Worm (Caenorhabditis elegans): ENCODE results near the gene flp-13.

The flp-13 gene

ce11 chrIV:7717916-7718315 is 19.7 kb upstream of the flp-13 start, which contains the start of gene F33D4.6:
Gene F33D4.6 (minus strand): TSS chrIV:7718016.
- TF ChIP-seq unc-39 (tag; optimal IDR thresholded peaks at IDR 0.05), result no peak
- TF ChIP-seq sem-2 (GFP tag; optimal IDR thresholded peaks at IDR 0.05), result no peak
- no peak for TF ChIP-seq lin-32 (GFP tag; optimal IDR thresholded peaks at IDR 0.05)
- no peak for TF ChIP-seq pha-4 (tag; optimal IDR thresholded peaks at IDR 0.05)
- TF ChIP-seq blmp-1 (tag; optimal IDR thresholded peaks at IDR 0.05), result no peak
- TF ChIP-seq M03D4.4 (tag; optimal IDR thresholded peaks at IDR 0.05), result no peak
- TF ChIP-seq elt-3 (tag; optimal IDR thresholded peaks at IDR 0.05), result no peak
- TF ChIP-seq unc-120 (tag; optimal IDR thresholded peaks at IDR 0.05; ENCODE audit: poor library complexity, severe bottlenecking), result no peak
- no peak for TF ChIP-seq drap-1 (GFP tag; optimal IDR thresholded peaks at IDR 0.05)
- TF ChIP-seq mab-5 (tag; optimal IDR thresholded peaks at IDR 0.05), result no peak

- TF ChIP-seq drap-1 (GFP tag; optimal IDR thresholded peaks at IDR 0.05) (no peak), zip-8 (tag; optimal IDR thresholded peaks at IDR 0.05) (no peak), elt-3 (tag; optimal IDR thresholded peaks at IDR 0.05) (no peak), sptf-1 (tag; optimal IDR thresholded peaks at IDR 0.05) (no peak), tbx-8 (GFP tag; optimal IDR thresholded peaks at IDR 0.05) (no peak), nhr-28 (tag; optimal IDR thresholded peaks at IDR 0.05) (no peak), ceh-39 (tag; optimal IDR thresholded peaks at IDR 0.05) (no peak), sem-2 (GFP tag; optimal IDR thresholded peaks at IDR 0.05) (no peak), mls-2 (tag; optimal IDR thresholded peaks at IDR 0.05) (no peak), flh-1 (GFP tag; optimal IDR thresholded peaks at IDR 0.05) (no peak), unc-39 (tag; optimal IDR thresholded peaks at IDR 0.05) (no peak), pha-4 (tag; optimal IDR thresholded peaks at IDR 0.05) (no peak), nhr-12 (tag; optimal IDR thresholded peaks at IDR 0.05) (no peak), ceh-83 (GFP tag; optimal IDR thresholded peaks at IDR 0.05) (no peak), snpc-4 (tag; optimal IDR thresholded peaks at IDR 0.05) (no peak), ces-1 (GFP tag; optimal IDR thresholded peaks at IDR 0.05) (no peak), elt-1 (tag; optimal IDR thresholded peaks at IDR 0.05; ENCODE audit: borderline replicate concordance, insufficient read depth) (no peak), lin-13 (tag; optimal IDR thresholded peaks at IDR 0.05) (no peak), nhr-76 (tag; optimal IDR thresholded peaks at IDR 0.05) (no peak), ztf-11 (tag; optimal IDR thresholded peaks at IDR 0.05) (no peak)
Measured at ce11 chrIV:7712252-7712651, 14.0 kb upstream of the flp-13 start.

- TF ChIP-seq unc-120 (tag; optimal IDR thresholded peaks at IDR 0.05; ENCODE audit: poor library complexity, severe bottlenecking) (no peak), hlh-1 (tag; optimal IDR thresholded peaks at IDR 0.05) (no peak), cnd-1 (tag; optimal IDR thresholded peaks at IDR 0.05) (no peak), bed-3 (GFP tag; optimal IDR thresholded peaks at IDR 0.05) (no peak), ham-2 (GFP tag; optimal IDR thresholded peaks at IDR 0.05) (no peak), sem-2 (GFP tag; optimal IDR thresholded peaks at IDR 0.05) (no peak), tbx-8 (GFP tag; optimal IDR thresholded peaks at IDR 0.05) (no peak), drap-1 (GFP tag; optimal IDR thresholded peaks at IDR 0.05) (no peak), lin-32 (GFP tag; optimal IDR thresholded peaks at IDR 0.05) (no peak), elt-1 (tag; optimal IDR thresholded peaks at IDR 0.05; ENCODE audit: borderline replicate concordance, insufficient read depth) (no peak), snpc-4 (tag; optimal IDR thresholded peaks at IDR 0.05) (no peak), blmp-1 (tag; optimal IDR thresholded peaks at IDR 0.05) (no peak)
Measured at ce11 chrIV:7710824-7711223, 12.6 kb upstream of the flp-13 start, which contains the start of gene nhr-8. Gene nhr-8 (plus strand): TSS chrIV:7710983.

ce11 chrIV:7709701-7710100 is 11.5 kb upstream of the flp-13 start, which contains the start of the genes mrpl-1, emc-6 and mrps-24:
Gene mrpl-1 (minus strand): TSS chrIV:7709701.
Gene emc-6 (minus strand): TSS chrIV:7709736.
Gene mrps-24 (plus strand): TSS chrIV:7710045.
- no peak for TF ChIP-seq M03D4.4 (tag; optimal IDR thresholded peaks at IDR 0.05)
- TF ChIP-seq unc-39 (tag; optimal IDR thresholded peaks at IDR 0.05), result no peak
- TF ChIP-seq ham-2 (GFP tag; optimal IDR thresholded peaks at IDR 0.05), result no peak
- no peak for TF ChIP-seq lin-32 (GFP tag; optimal IDR thresholded peaks at IDR 0.05)
- no peak for TF ChIP-seq zip-8 (tag; optimal IDR thresholded peaks at IDR 0.05)
- no peak for TF ChIP-seq bed-3 (GFP tag; optimal IDR thresholded peaks at IDR 0.05)
- TF ChIP-seq blmp-1 (tag; optimal IDR thresholded peaks at IDR 0.05), result no peak
- TF ChIP-seq unc-120 (tag; optimal IDR thresholded peaks at IDR 0.05; ENCODE audit: poor library complexity, severe bottlenecking), result peak; percentile 58
- TF ChIP-seq ztf-11 (tag; optimal IDR thresholded peaks at IDR 0.05), result no peak
- peak; percentile 18 for TF ChIP-seq mep-1 (tag; optimal IDR thresholded peaks at IDR 0.05)
- no peak for TF ChIP-seq tbx-8 (GFP tag; optimal IDR thresholded peaks at IDR 0.05)
- TF ChIP-seq cnd-1 (tag; optimal IDR thresholded peaks at IDR 0.05), result no peak
- peak; percentile 37 for TF ChIP-seq nhr-237 (tag; optimal IDR thresholded peaks at IDR 0.05)
- TF ChIP-seq nhr-12 (tag; optimal IDR thresholded peaks at IDR 0.05), result no peak
- peak; percentile 87 for TF ChIP-seq ces-1 (GFP tag; optimal IDR thresholded peaks at IDR 0.05)
- TF ChIP-seq lsy-2 (tag; optimal IDR thresholded peaks at IDR 0.05), result peak; percentile 66
- peak; percentile 20 for TF ChIP-seq ceh-83 (GFP tag; optimal IDR thresholded peaks at IDR 0.05)
- TF ChIP-seq ceh-39 (tag; optimal IDR thresholded peaks at IDR 0.05), result peak; percentile 19
